Worm (Caenorhabditis elegans) whole organism, late embryonic: ENCODE data around the gene F18A1.1.

Source experiments
- F13H6.1 ChIP-seq: sonication (generic microtip); optimal IDR thresholded peaks from 2 replicates; lab custom pipeline; 2016; ENCODE audit warnings: missing genetic modification characterization, missing compliant biosample characterization
- K02D7.2 ChIP-seq: sonication (generic microtip); optimal IDR thresholded peaks from 2 replicates; lab custom pipeline; 2017; ENCODE audit warnings: mild to moderate bottlenecking, missing genetic modification characterization, missing compliant biosample characterization
- K09A11.1 ChIP-seq: sonication (generic microtip); optimal IDR thresholded peaks from 2 replicates; lab custom pipeline; 2017; ENCODE audit warnings: antibody characterized with exemption, mild to moderate bottlenecking, missing genetic modification characterization, missing compliant biosample characterization; ENCODE audit not compliant: insufficient read depth
- Y22D7AL.16 ChIP-seq: sonication (generic microtip); optimal IDR thresholded peaks from 2 replicates; lab custom pipeline; 2016; ENCODE audit warnings: missing genetic modification characterization, missing compliant biosample characterization
- ahr-1 ChIP-seq: sonication (generic microtip); optimal IDR thresholded peaks from 2 replicates; lab custom pipeline; 2016; ENCODE audit warnings: missing genetic modification characterization, missing compliant biosample characterization
- ama-1 ChIP-seq: fragments of 150-350 bp; optimal IDR thresholded peaks from 2 replicates; lab custom pipeline; 2014
- ceh-18 ChIP-seq: sonication (generic microtip); optimal IDR thresholded peaks from 2 replicates; lab custom pipeline; 2016; ENCODE audit warnings: missing genetic modification characterization, missing compliant biosample characterization
- ceh-2 ChIP-seq: sonication (generic microtip); optimal IDR thresholded peaks from 2 replicates; lab custom pipeline; 2016; ENCODE audit warnings: missing genotype, missing genetic modification characterization, missing compliant biosample characterization
- ceh-22 ChIP-seq: sonication (generic microtip); optimal IDR thresholded peaks from 2 replicates; lab custom pipeline; 2017; ENCODE audit warnings: missing biosample characterization, missing genetic modification characterization
- ceh-24 ChIP-seq: sonication (generic microtip); optimal IDR thresholded peaks from 2 replicates; lab custom pipeline; 2016; ENCODE audit warnings: mild to moderate bottlenecking, missing genetic modification characterization, missing compliant biosample characterization
- ceh-30 ChIP-seq: fragments of 150-350 bp; optimal IDR thresholded peaks from 2 replicates; lab custom pipeline; 2014; ENCODE audit warnings: missing biosample characterization, missing genetic modification characterization
- ceh-31 ChIP-seq: sonication (generic microtip); optimal IDR thresholded peaks from 2 replicates; lab custom pipeline; 2016; ENCODE audit warnings: missing genetic modification characterization, missing compliant biosample characterization
- ceh-34 ChIP-seq: sonication (generic microtip); optimal IDR thresholded peaks from 2 replicates; lab custom pipeline; 2016; ENCODE audit warnings: mild to moderate bottlenecking, missing genetic modification characterization, missing compliant biosample characterization
- ceh-6 ChIP-seq: fragments of 200-800 bp; sonication (Bioruptor generic); optimal IDR thresholded peaks from 2 replicates; lab custom pipeline; 2018; ENCODE audit warnings: mild to moderate bottlenecking, missing genetic modification characterization, missing compliant biosample characterization
- ceh-9 ChIP-seq: sonication (generic microtip); optimal IDR thresholded peaks from 2 replicates; lab custom pipeline; 2016; ENCODE audit warnings: mild to moderate bottlenecking, missing genetic modification characterization, inconsistent platforms, missing compliant biosample characterization
- elt-2 ChIP-seq: sonication (generic microtip); optimal IDR thresholded peaks from 2 replicates; lab custom pipeline; 2016; ENCODE audit warnings: missing genetic modification reagents, missing genetic modification characterization, missing compliant biosample characterization
- ets-4 ChIP-seq: sonication (generic microtip); optimal IDR thresholded peaks from 2 replicates; lab custom pipeline; 2016; ENCODE audit warnings: missing genetic modification characterization, missing compliant biosample characterization
- eyg-1 ChIP-seq: sonication (generic microtip); optimal IDR thresholded peaks from 2 replicates; lab custom pipeline; 2016; ENCODE audit warnings: missing genotype, missing genetic modification characterization, missing compliant biosample characterization
- fax-1 ChIP-seq: sonication (generic microtip); optimal IDR thresholded peaks from 2 replicates; lab custom pipeline; 2016; ENCODE audit warnings: missing genotype, missing genetic modification characterization, missing compliant biosample characterization
- fkh-6 ChIP-seq: sonication (generic microtip); optimal IDR thresholded peaks from 2 replicates; lab custom pipeline; 2016; ENCODE audit warnings: missing genetic modification characterization, missing compliant biosample characterization
- gmeb-2 ChIP-seq: sonication (generic microtip); optimal IDR thresholded peaks from 2 replicates; lab custom pipeline; 2016; ENCODE audit warnings: missing genetic modification characterization, inconsistent platforms, missing compliant biosample characterization
- hlh-13 ChIP-seq: fragments of 200-800 bp; sonication (Bioruptor generic); optimal IDR thresholded peaks from 2 replicates; lab custom pipeline; 2018; ENCODE audit warnings: mild to moderate bottlenecking, missing genetic modification characterization, missing compliant biosample characterization
- hlh-15 ChIP-seq: sonication (generic microtip); optimal IDR thresholded peaks from 2 replicates; lab custom pipeline; 2016; ENCODE audit warnings: missing genetic modification characterization, missing compliant biosample characterization
- hlh-6 ChIP-seq: sonication (generic microtip); optimal IDR thresholded peaks from 2 replicates; lab custom pipeline; 2016; ENCODE audit warnings: missing genotype, missing genetic modification characterization, missing compliant biosample characterization
- lim-6 ChIP-seq: sonication (generic microtip); optimal IDR thresholded peaks from 2 replicates; lab custom pipeline; 2016; ENCODE audit warnings: missing genetic modification characterization, missing compliant biosample characterization
- madf-2 ChIP-seq: sonication (generic microtip); optimal IDR thresholded peaks from 2 replicates; lab custom pipeline; 2017; ENCODE audit warnings: missing genetic modification characterization, missing compliant biosample characterization
- mec-3 ChIP-seq: sonication (generic microtip); optimal IDR thresholded peaks from 2 replicates; lab custom pipeline; 2016; ENCODE audit warnings: borderline replicate concordance, missing genetic modification characterization, missing compliant biosample characterization
- nfya-1 ChIP-seq: sonication (generic microtip); optimal IDR thresholded peaks from 2 replicates; lab custom pipeline; 2017; ENCODE audit warnings: missing genetic modification characterization, mild to moderate bottlenecking, missing compliant biosample characterization, antibody characterized with exemption, moderate library complexity
- nhr-11 ChIP-seq: fragments of 150-350 bp; optimal IDR thresholded peaks from 2 replicates; lab custom pipeline; 2014; ENCODE audit warnings: missing biosample characterization, missing genetic modification characterization
- pat-9 ChIP-seq: fragments of 200-800 bp; sonication (Bioruptor generic); optimal IDR thresholded peaks from 2 replicates; lab custom pipeline; 2018; ENCODE audit warnings: mild to moderate bottlenecking, missing genetic modification characterization, moderate library complexity, missing compliant biosample characterization
- pha-2 ChIP-seq: sonication (generic microtip); optimal IDR thresholded peaks from 2 replicates; lab custom pipeline; 2017; ENCODE audit warnings: mild to moderate bottlenecking, missing genetic modification characterization, missing compliant biosample characterization
- pqm-1 ChIP-seq: sonication (generic microtip); optimal IDR thresholded peaks from 2 replicates; lab custom pipeline; 2016; ENCODE audit warnings: missing genetic modification characterization, missing compliant biosample characterization
- pros-1 ChIP-seq: fragments of 150-350 bp; optimal IDR thresholded peaks from 2 replicates; lab custom pipeline; 2014; ENCODE audit warnings: missing biosample characterization, missing genetic modification reagents, missing genetic modification characterization
- ref-2 ChIP-seq: sonication (generic microtip); optimal IDR thresholded peaks from 2 replicates; lab custom pipeline; 2016; ENCODE audit warnings: missing genetic modification characterization, missing compliant biosample characterization
- sdc-2 ChIP-seq: sonication (generic microtip); optimal IDR thresholded peaks from 2 replicates; lab custom pipeline; 2016; ENCODE audit warnings: missing genotype, missing genetic modification characterization, missing compliant biosample characterization
- sox-4 ChIP-seq: sonication (generic microtip); optimal IDR thresholded peaks from 2 replicates; lab custom pipeline; 2017; ENCODE audit warnings: mild to moderate bottlenecking, missing genetic modification characterization, inconsistent platforms, missing compliant biosample characterization
- syd-9 ChIP-seq: sonication (generic microtip); optimal IDR thresholded peaks from 2 replicates; lab custom pipeline; 2016; ENCODE audit warnings: mild to moderate bottlenecking, missing genetic modification characterization, moderate library complexity, missing compliant biosample characterization
- tbx-2 ChIP-seq: sonication (generic microtip); optimal IDR thresholded peaks from 2 replicates; lab custom pipeline; 2016; ENCODE audit warnings: missing genetic modification characterization, missing compliant biosample characterization
- ttx-3 ChIP-seq: sonication (generic microtip); optimal IDR thresholded peaks from 2 replicates; lab custom pipeline; 2016; ENCODE audit warnings: missing genetic modification reagents, missing genetic modification characterization, missing compliant biosample characterization
- unc-42 ChIP-seq: sonication (generic microtip); optimal IDR thresholded peaks from 2 replicates; lab custom pipeline; 2016; ENCODE audit warnings: missing genotype, missing genetic modification characterization, missing compliant biosample characterization
- unc-55 ChIP-seq: sonication (generic microtip); optimal IDR thresholded peaks from 2 replicates; lab custom pipeline; 2017; ENCODE audit warnings: missing biosample characterization, missing genetic modification reagents, missing genetic modification characterization
- zip-5 ChIP-seq: sonication (generic microtip); optimal IDR thresholded peaks from 2 replicates; lab custom pipeline; 2016; ENCODE audit warnings: missing genetic modification characterization, missing compliant biosample characterization

Gene F18A1.1

DNA sequence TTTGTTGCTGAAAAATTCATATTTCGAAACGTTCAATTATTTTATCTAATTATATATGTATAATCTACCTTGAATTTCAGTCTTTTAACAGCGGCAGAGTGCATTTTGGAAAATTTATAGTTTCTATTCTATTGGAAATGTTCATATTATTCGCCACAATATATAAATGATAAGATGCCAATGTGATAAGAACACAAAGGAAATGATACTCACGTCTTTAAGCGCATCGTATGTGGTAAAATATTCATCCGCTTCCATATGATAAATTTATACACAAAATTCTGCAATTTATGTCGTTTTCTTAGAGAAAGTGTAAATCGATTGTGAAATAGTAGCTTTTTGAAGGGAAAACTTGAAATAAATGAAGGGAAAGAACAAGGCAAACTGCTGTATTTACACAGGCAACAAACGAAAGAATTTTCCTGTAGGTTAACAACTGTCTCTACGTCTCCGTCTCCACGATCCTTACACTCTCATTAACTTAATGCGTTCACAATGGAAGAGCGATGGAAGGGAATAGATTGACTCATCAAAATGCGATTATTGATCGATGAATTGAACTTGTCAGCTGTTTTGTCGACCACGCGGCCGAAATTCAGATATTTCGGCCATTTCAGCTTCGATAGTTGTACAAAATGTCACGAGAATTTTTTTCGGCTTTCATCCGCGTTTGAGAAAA is 22.5 kb upstream of the F18A1.1 start, which contains the start of gene alfa-1:
Gene alfa-1 (minus strand): TSS at position 515 of the 679 bp plus-strand sequence.
- no peak for TF ChIP-seq ceh-30
- TF ChIP-seq elt-2, result peak; percentile 79

DNA sequence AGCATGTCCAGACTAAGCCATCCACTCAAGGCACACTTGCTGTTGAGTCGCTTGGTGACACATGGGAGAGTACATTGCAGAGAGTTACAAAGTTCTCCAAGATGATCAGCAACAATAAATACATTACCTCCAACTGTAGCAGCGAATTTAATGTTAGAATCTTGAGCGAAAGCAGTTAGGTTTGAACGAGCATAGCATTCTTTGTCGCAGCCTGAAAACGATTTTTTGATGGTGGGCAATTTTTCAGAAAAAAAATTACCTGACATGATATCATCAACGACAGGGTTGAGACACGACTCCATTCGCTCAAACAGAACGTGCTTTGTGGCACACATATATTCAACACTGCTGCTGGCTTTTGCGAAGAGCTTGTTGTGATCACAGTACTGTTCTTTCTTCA is 21.7 kb upstream of the F18A1.1 start:
- no peak for TF ChIP-seq unc-42 (tag; lab: Kevin White, UChicago)
- TF ChIP-seq pqm-1, result no peak
- TF ChIP-seq fax-1 (tag; lab: Kevin White, UChicago), result no peak
- no peak for TF ChIP-seq F13H6.1 (tag; lab: Kevin White, UChicago)
- no peak for TF ChIP-seq ref-2
- no peak for TF ChIP-seq zip-5 (tag; lab: Kevin White, UChicago)
- TF ChIP-seq madf-2 (tag; lab: Kevin White, UChicago), result no peak
- TF ChIP-seq ahr-1 (tag; lab: Kevin White, UChicago), result no peak
- no peak for TF ChIP-seq K02D7.2 (tag; lab: Kevin White, UChicago)
- TF ChIP-seq tbx-2 (tag; lab: Kevin White, UChicago), result no peak
- TF ChIP-seq ceh-18, result no peak
- TF ChIP-seq ceh-31 (tag; lab: Kevin White, UChicago), result no peak
- no peak for TF ChIP-seq nhr-11
- TF ChIP-seq ceh-30, result no peak
- no peak for TF ChIP-seq sdc-2 (tag; lab: Kevin White, UChicago)
- no peak for TF ChIP-seq unc-55 (GFP tag; lab: Kevin White, UChicago)
- TF ChIP-seq hlh-15, result no peak
- TF ChIP-seq ceh-2 (tag; lab: Kevin White, UChicago), result no peak
- TF ChIP-seq, all 69 proteins: peak for 0

DNA sequence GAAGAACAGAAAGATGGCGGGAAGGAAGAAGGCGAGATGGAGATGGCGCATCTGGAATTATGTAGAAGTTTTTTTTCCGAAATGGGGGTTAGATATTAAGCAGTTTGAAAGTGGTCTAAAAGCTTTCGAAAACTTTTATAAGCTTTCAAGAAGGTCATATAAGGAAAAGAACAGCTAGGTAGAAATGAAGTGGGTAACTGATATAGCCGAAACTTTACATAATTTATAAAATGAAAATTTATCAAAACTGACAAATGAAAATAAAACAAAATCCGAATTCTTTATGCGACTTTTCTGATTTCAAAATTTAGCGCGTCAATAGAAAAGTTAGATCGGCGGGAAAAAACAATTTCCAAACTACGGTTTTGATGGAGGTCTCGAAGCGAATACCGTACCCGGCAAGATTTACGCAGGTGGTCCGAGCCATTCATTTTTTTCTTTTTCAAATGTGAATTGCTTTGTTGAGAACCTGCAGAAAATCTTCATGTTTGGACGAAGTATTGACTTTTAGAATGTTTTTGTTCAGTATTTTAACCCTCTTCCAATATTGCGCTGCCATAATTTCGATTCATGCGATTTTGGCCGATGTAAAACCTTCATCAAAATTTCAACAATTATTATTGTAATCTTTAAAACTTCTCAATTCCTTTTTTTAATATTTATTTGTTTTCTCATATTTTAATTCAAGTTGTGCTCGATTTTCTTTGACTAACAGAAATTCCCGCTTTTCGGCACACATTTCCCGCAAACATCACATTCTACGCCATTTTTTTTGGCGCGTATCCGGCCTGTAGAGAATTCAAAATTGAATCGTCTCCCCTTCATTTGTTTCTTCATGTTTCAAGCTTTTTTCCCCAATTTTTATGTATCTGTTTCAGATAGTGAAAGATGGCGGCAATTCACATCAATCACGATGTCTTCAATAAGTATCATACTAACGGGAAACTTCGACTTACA is 20.7 kb upstream of the F18A1.1 start, which contains the start of the genes F18A1.7 and rpa-1:
Gene F18A1.7 (minus strand): TSS at position 51 of the 957 bp plus-strand sequence.
Gene rpa-1 (plus strand): TSS at position 879 of the 957 bp plus-strand sequence.
- no peak for TF ChIP-seq pat-9 (tag; lab: Kevin White, UChicago)
- TF ChIP-seq syd-9 (tag; lab: Kevin White, UChicago), result no peak
- TF ChIP-seq unc-42 (tag; lab: Kevin White, UChicago), result no peak
- no peak for TF ChIP-seq K02D7.2 (tag; lab: Kevin White, UChicago)
- TF ChIP-seq ceh-18, result no peak
- TF ChIP-seq ceh-6, result no peak
- TF ChIP-seq ceh-9, result no peak
- no peak for TF ChIP-seq zip-5 (tag; lab: Kevin White, UChicago)
- no peak for TF ChIP-seq fkh-6 (tag; lab: Kevin White, UChicago)
- no peak for TF ChIP-seq ceh-34 (tag; lab: Kevin White, UChicago)
- no peak for TF ChIP-seq hlh-13
- TF ChIP-seq ceh-2 (tag; lab: Kevin White, UChicago), result no peak
- TF ChIP-seq pros-1, result no peak
- TF ChIP-seq, all 69 proteins: peak for 0

DNA sequence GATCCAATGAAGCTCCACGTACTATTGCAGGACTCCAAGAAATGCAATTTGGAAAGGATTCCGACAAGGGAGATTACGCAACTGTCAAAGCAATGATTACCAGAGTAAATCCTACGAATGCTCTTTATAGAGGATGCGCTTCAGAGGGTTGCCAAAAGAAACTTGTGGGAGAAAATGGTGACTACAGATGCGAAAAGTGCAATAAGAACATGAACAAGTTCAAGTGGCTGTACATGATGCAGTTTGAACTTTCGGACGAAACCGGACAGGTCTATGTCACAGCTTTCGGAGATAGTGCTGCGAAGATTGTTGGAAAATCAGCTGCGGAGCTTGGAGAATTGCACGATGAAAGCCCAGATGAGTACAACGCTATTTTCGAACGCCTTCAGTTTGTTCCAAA is 18.4 kb upstream of the F18A1.1 start:
- no peak for TF ChIP-seq ahr-1 (tag; lab: Kevin White, UChicago)
- TF ChIP-seq ets-4, result no peak
- TF ChIP-seq sox-4 (tag; lab: Kevin White, UChicago), result no peak
- no peak for TF ChIP-seq pha-2 (tag; lab: Kevin White, UChicago)
- no peak for TF ChIP-seq ceh-9
- TF ChIP-seq madf-2 (tag; lab: Kevin White, UChicago), result no peak

DNA sequence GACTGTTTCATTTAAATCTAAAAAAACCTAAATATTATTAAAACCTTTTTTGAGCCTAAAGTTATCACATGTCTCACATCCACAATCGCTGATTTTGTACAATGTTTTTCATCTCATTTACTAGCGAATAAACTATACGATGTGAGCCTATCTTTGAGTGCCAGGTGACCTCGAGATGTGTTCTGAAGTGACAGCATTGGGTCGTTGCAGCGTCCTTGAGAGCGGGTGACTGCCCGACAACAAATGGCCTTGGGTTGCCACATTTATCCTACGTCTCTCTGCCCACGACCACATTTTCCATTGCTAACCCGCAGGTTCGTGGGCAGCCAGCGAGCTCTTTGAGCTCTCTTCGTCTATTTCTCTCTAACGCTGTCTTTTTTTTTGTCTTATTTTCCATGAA is 17.7 kb upstream of the F18A1.1 start, which contains the start of gene lir-2:
Gene lir-2 (plus strand): TSS at position 301 of the 400 bp plus-strand sequence.
- TF ChIP-seq pha-2 (tag; lab: Kevin White, UChicago) (no peak), ama-1 (lab: Kevin White, UChicago) (no peak), ttx-3 (no peak), nfya-1 (tag; lab: Kevin White, UChicago) (no peak), madf-2 (tag; lab: Kevin White, UChicago) (no peak), hlh-6 (tag; lab: Kevin White, UChicago) (no peak), unc-55 (GFP tag; lab: Kevin White, UChicago) (no peak), lim-6 (no peak), mec-3 (tag; lab: Kevin White, UChicago) (no peak), ceh-22 (tag; lab: Kevin White, UChicago) (no peak), hlh-13 (no peak), Y22D7AL.16 (tag; lab: Kevin White, UChicago) (no peak), gmeb-2 (tag; lab: Kevin White, UChicago) (no peak), syd-9 (tag; lab: Kevin White, UChicago) (no peak), ceh-24 (tag; lab: Kevin White, UChicago) (no peak), tbx-2 (tag; lab: Kevin White, UChicago) (no peak), eyg-1 (tag; lab: Kevin White, UChicago) (no peak), K09A11.1 (no peak)
